Fruit fly (Drosophila melanogaster) whole organism, embryonic: Measurements from ENCODE around the gene CG6236.
A peak's percentile ranks its signal among the peaks of the same experiment; 100 is the strongest.

Experiments used
- Antp ChIP-seq: fragments of 200-800 bp; sonication (Bioruptor generic); optimal IDR thresholded peaks from 3 replicates; lab custom pipeline; 2016; ENCODE audit warnings: missing biosample characterization, missing genetic modification characterization
- Atf-2 ChIP-seq: fragments of 200-800 bp; sonication (Bioruptor generic); optimal IDR thresholded peaks from 2 replicates; lab custom pipeline; 2016; ENCODE audit warnings: missing biosample characterization, missing genetic modification characterization
- Atf3 ChIP-seq: fragments of 200-800 bp; sonication (Bioruptor generic); optimal IDR thresholded peaks from 3 replicates; lab custom pipeline; 2016; ENCODE audit warnings: missing biosample characterization, missing genetic modification characterization
- BEAF-32 ChIP-seq: fragments of 200-800 bp; sonication (Bioruptor generic); optimal IDR thresholded peaks from 3 replicates; lab custom pipeline; 2017; ENCODE audit warnings: missing biosample characterization, missing genetic modification characterization, mild to moderate bottlenecking, moderate library complexity, missing genetic modification reagents
- Bteb2 ChIP-seq: fragments of 200-800 bp; sonication (Bioruptor generic); optimal IDR thresholded peaks from 2 replicates; lab custom pipeline; 2016; ENCODE audit warnings: missing biosample characterization, missing genetic modification characterization
- CG10209 ChIP-seq: fragments of 200-800 bp; sonication (Bioruptor generic); optimal IDR thresholded peaks from 3 replicates; lab custom pipeline; 2017; ENCODE audit warnings: missing biosample characterization, mild to moderate bottlenecking, missing genetic modification characterization, missing genetic modification reagents
- CG10321 ChIP-seq: fragments of 200-800 bp; sonication (Bioruptor generic); IDR thresholded peaks from 2 replicates; pipeline ENCODE4 v1.3.6; 2022; ENCODE audit warnings: missing biosample characterization, missing genetic modification characterization
- CG11504 ChIP-seq: fragments of 200-800 bp; sonication (Bioruptor generic); optimal IDR thresholded peaks from 3 replicates; lab custom pipeline; 2019; ENCODE audit warnings: missing biosample characterization, mild to moderate bottlenecking, missing genetic modification characterization, moderate library complexity
- CG13123 ChIP-seq: fragments of 200-800 bp; sonication (Bioruptor generic); optimal IDR thresholded peaks from 2 replicates; lab custom pipeline; 2016; ENCODE audit warnings: missing biosample characterization, missing genetic modification characterization
- CG13424 ChIP-seq: fragments of 200-800 bp; sonication (Bioruptor generic); optimal IDR thresholded peaks from 2 replicates; lab custom pipeline; 2019; ENCODE audit warnings: missing biosample characterization, mild to moderate bottlenecking, missing genetic modification characterization, moderate library complexity
- CG1529 ChIP-seq: fragments of 200-800 bp; sonication (Bioruptor generic); optimal IDR thresholded peaks from 3 replicates; lab custom pipeline; 2018; ENCODE audit warnings: missing biosample characterization, missing genetic modification characterization
- CG15514 ChIP-seq: fragments of 200-800 bp; sonication (Bioruptor generic); optimal IDR thresholded peaks from 3 replicates; lab custom pipeline; 2017; ENCODE audit warnings: missing biosample characterization, missing genetic modification characterization, mild to moderate bottlenecking, moderate library complexity, missing genetic modification reagents
- CG17829 ChIP-seq: fragments of 200-800 bp; optimal IDR thresholded peaks from 2 replicates; lab custom pipeline; 2019; ENCODE audit warnings: missing biosample characterization, mild to moderate bottlenecking, missing genetic modification characterization, moderate library complexity
- CG18599 ChIP-seq: fragments of 200-800 bp; sonication (Bioruptor generic); optimal IDR thresholded peaks from 3 replicates; lab custom pipeline; 2017; ENCODE audit warnings: missing biosample characterization, missing genetic modification characterization, mild to moderate bottlenecking, moderate library complexity, missing genetic modification reagents
- CG2129 ChIP-seq: fragments of 200-800 bp; sonication (Bioruptor generic); IDR thresholded peaks from 2 replicates; pipeline ENCODE4 v1.3.6; 2022; ENCODE audit warnings: missing biosample characterization, missing genetic modification characterization; ENCODE audit not compliant: partially characterized antibody
- CG2678 ChIP-seq: fragments of 200-800 bp; sonication (Bioruptor generic); optimal IDR thresholded peaks from 3 replicates; lab custom pipeline; 2019; ENCODE audit warnings: missing biosample characterization, mild to moderate bottlenecking, missing genetic modification characterization, moderate library complexity
- CG3407 ChIP-seq: fragments of 200-800 bp; sonication (Bioruptor generic); optimal IDR thresholded peaks from 2 replicates; lab custom pipeline; 2018; ENCODE audit warnings: missing biosample characterization, mild to moderate bottlenecking, missing genetic modification characterization
- CG42726 ChIP-seq: fragments of 200-800 bp; sonication (Bioruptor generic); IDR thresholded peaks from 2 replicates; pipeline ENCODE4 v1.3.6; 2022; ENCODE audit warnings: missing biosample characterization, missing genetic modification characterization; ENCODE audit not compliant: partially characterized antibody
- CG4424 ChIP-seq: fragments of 200-800 bp; sonication (Bioruptor generic); optimal IDR thresholded peaks from 3 replicates; lab custom pipeline; 2016; ENCODE audit warnings: missing biosample characterization, missing genetic modification characterization
- CG6683 ChIP-seq: fragments of 200-800 bp; sonication (Bioruptor generic); optimal IDR thresholded peaks from 2 replicates; lab custom pipeline; 2017; ENCODE audit warnings: missing biosample characterization, mild to moderate bottlenecking, missing genetic modification characterization, missing genetic modification reagents
- CG7786 ChIP-seq: fragments of 200-800 bp; sonication (Bioruptor generic); optimal IDR thresholded peaks from 2 replicates; lab custom pipeline; 2016; ENCODE audit warnings: missing biosample characterization, missing genetic modification characterization
- Dfd ChIP-seq, 2 experiments: fragments of >200 bp; optimal IDR thresholded peaks; 2 replicates each; lab custom pipeline; 2017; ENCODE audit warnings: missing biosample characterization in 2 of 2, missing genetic modification characterization in 2 of 2
- Elba2 ChIP-seq: fragments of 200-800 bp; sonication (Bioruptor generic); optimal IDR thresholded peaks from 3 replicates; lab custom pipeline; 2016; ENCODE audit warnings: missing biosample characterization, missing genetic modification characterization
- HLH54F ChIP-seq: fragments of 200-800 bp; sonication (Bioruptor generic); optimal IDR thresholded peaks from 3 replicates; lab custom pipeline; 2016; ENCODE audit warnings: missing biosample characterization, missing genetic modification characterization
- Oli ChIP-seq: fragments of 200-800 bp; sonication (Bioruptor generic); optimal IDR thresholded peaks from 2 replicates; lab custom pipeline; 2018; ENCODE audit warnings: missing biosample characterization, mild to moderate bottlenecking, missing genetic modification characterization, moderate library complexity
- Optix ChIP-seq: fragments of 200-800 bp; sonication (Bioruptor generic); IDR thresholded peaks from 3 replicates; pipeline ENCODE4 v1.3.6; 2022; ENCODE audit warnings: missing biosample characterization, missing genetic modification characterization
- Xbp1 ChIP-seq: fragments of 200-800 bp; sonication (Bioruptor generic); optimal IDR thresholded peaks from 3 replicates; lab custom pipeline; 2016; ENCODE audit warnings: missing biosample characterization, mild to moderate bottlenecking, missing genetic modification characterization
- abd-A ChIP-seq: fragments of 200-800 bp; sonication (Bioruptor generic); optimal IDR thresholded peaks from 3 replicates; lab custom pipeline; 2019; ENCODE audit warnings: missing biosample characterization, mild to moderate bottlenecking, missing genetic modification characterization, moderate library complexity
- br ChIP-seq: fragments of >200 bp; optimal IDR thresholded peaks from 2 replicates; lab custom pipeline; 2017
- bsh ChIP-seq, 2 experiments: fragments of 200-800 bp; sonication (Bioruptor generic); optimal IDR thresholded peaks; 2 replicates each; lab custom pipeline; 2017 to 2018; ENCODE audit warnings: mild to moderate bottlenecking in 2 of 2, missing biosample characterization in 2 of 2, missing genetic modification characterization in 2 of 2, moderate library complexity in 1 of 2
- cg ChIP-seq: fragments of 200-800 bp; sonication (Bioruptor generic); optimal IDR thresholded peaks from 3 replicates; lab custom pipeline; 2019; ENCODE audit warnings: missing biosample characterization, mild to moderate bottlenecking, missing genetic modification characterization, moderate library complexity
- disco-r ChIP-seq: fragments of 200-800 bp; sonication (Bioruptor generic); optimal IDR thresholded peaks from 2 replicates; lab custom pipeline; 2016; ENCODE audit warnings: missing biosample characterization, missing genetic modification characterization
- dpn ChIP-seq, 2 experiments: fragments of 200-800 bp; sonication (Bioruptor generic); optimal IDR thresholded peaks; 3 replicates each; lab custom pipeline; 2016; ENCODE audit warnings: missing biosample characterization in 2 of 2, missing genetic modification characterization in 2 of 2
- dysf ChIP-seq: fragments of 200-800 bp; sonication (Bioruptor generic); IDR thresholded peaks from 3 replicates; pipeline ENCODE4 v1.3.6; 2022; ENCODE audit warnings: missing biosample characterization, missing genetic modification characterization
- fd3F ChIP-seq: fragments of 200-800 bp; sonication (Bioruptor generic); optimal IDR thresholded peaks from 2 replicates; lab custom pipeline; 2018; ENCODE audit warnings: missing biosample characterization, mild to moderate bottlenecking, missing genetic modification characterization, moderate library complexity
- gcm ChIP-seq: fragments of 200-800 bp; sonication (Bioruptor generic); optimal IDR thresholded peaks from 2 replicates; lab custom pipeline; 2019; ENCODE audit warnings: missing biosample characterization, mild to moderate bottlenecking, missing genetic modification characterization, moderate library complexity
- grau ChIP-seq: fragments of 200-800 bp; optimal IDR thresholded peaks from 3 replicates; lab custom pipeline; 2019; ENCODE audit warnings: missing biosample characterization, mild to moderate bottlenecking, missing genetic modification characterization, moderate library complexity
- insv ChIP-seq, 2 experiments: fragments of 200-800 bp; sonication (Bioruptor generic); optimal IDR thresholded peaks; 3 replicates each; lab custom pipeline; 2016 to 2018; ENCODE audit warnings: missing biosample characterization in 2 of 2, missing genetic modification characterization in 2 of 2
- lab ChIP-seq: fragments of 200-800 bp; sonication (Bioruptor generic); optimal IDR thresholded peaks from 3 replicates; lab custom pipeline; 2017; ENCODE audit warnings: missing biosample characterization, missing genetic modification characterization, mild to moderate bottlenecking, moderate library complexity, missing genetic modification reagents
- nerfin-1 ChIP-seq: fragments of 200-800 bp; sonication (Bioruptor generic); optimal IDR thresholded peaks from 3 replicates; lab custom pipeline; 2019; ENCODE audit warnings: missing biosample characterization, mild to moderate bottlenecking, missing genetic modification characterization, moderate library complexity
- onecut ChIP-seq: fragments of 200-800 bp; sonication (Bioruptor generic); IDR thresholded peaks from 2 replicates; pipeline ENCODE4 v1.3.6; 2022; ENCODE audit warnings: missing biosample characterization, missing genetic modification characterization
- pho ChIP-seq: fragments of 200-800 bp; sonication (Bioruptor generic); optimal IDR thresholded peaks from 2 replicates; lab custom pipeline; 2016; ENCODE audit warnings: missing biosample characterization, missing genetic modification characterization
- pnt ChIP-seq: fragments of 200-800 bp; sonication (Bioruptor generic); optimal IDR thresholded peaks from 3 replicates; lab custom pipeline; 2016; ENCODE audit warnings: missing biosample characterization, missing genetic modification characterization
- prd ChIP-seq, 3 experiments: fragments of >200 bp in 2 of 3; fragments of 200-800 bp in 1 of 3; sonication (Bioruptor generic) in 1 of 3; optimal IDR thresholded peaks in 2 of 3; IDR thresholded peaks in 1 of 3; 2 replicates in 2 of 3; 3 replicates in 1 of 3; pipeline versions ENCODE4 v1.3.6 to Lab custom; 2017 to 2022; ENCODE audit warnings: missing biosample characterization in 1 of 3, missing genetic modification characterization in 1 of 3
- sqz ChIP-seq: fragments of 200-800 bp; sonication (Bioruptor generic); optimal IDR thresholded peaks from 3 replicates; lab custom pipeline; 2018; ENCODE audit warnings: missing biosample characterization, mild to moderate bottlenecking, missing genetic modification characterization
- tin ChIP-seq: fragments of 200-800 bp; sonication (Bioruptor generic); optimal IDR thresholded peaks from 3 replicates; lab custom pipeline; 2016; ENCODE audit warnings: missing biosample characterization, missing genetic modification characterization
- unpg ChIP-seq: fragments of 200-800 bp; sonication (Bioruptor generic); optimal IDR thresholded peaks from 3 replicates; lab custom pipeline; 2018; ENCODE audit warnings: missing biosample characterization, mild to moderate bottlenecking, missing genetic modification characterization, moderate library complexity
- zfh2 ChIP-seq: fragments of 200-800 bp; sonication (Bioruptor generic); optimal IDR thresholded peaks from 2 replicates; lab custom pipeline; 2016; ENCODE audit warnings: missing biosample characterization, missing genetic modification characterization

Gene CG6236

DNA sequence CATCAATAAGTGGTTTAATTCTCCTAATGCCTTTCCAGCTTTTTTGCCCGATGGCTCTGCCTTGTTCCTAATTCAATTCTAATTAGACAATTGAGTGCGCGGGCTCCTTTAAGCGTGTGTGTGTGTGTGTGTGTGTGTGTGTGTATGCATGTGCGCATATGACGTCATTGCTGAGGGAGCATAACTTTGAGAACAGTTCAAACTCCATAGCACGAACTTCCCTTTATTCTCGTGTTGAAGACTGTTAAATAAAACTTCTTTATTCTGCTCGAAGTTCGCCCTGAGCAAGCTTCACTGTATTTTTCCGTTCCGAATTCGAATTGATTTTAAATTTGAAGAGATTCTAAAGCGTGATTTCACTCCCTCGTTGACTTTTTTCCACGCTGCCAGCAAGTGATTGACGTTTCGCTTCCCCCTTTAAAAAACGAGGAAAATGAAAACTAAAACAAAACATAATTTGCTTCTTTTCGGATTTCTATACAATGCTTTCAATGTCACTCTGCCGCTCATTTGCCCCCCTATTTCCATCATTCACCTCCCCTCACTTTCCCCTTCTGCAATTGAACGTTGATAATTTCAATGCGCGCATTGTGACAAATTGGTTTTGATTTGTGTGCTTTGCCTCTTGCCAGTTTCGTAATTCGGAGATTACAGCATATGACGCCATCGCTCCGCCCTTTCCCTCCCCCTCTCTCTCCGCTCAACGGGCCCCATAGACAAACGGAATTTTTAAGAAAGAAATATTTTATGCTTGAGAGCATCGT is 35.6 kb downstream of the CG6236 start:
- TF ChIP-seq Dfd (GFP tag; optimal IDR thresholded peaks at IDR 0.05; lab: Kevin White, UChicago) (peak in 1 of 2 experiments; percentile 82), CG11504 (peak; percentile 32), lab (peak; percentile 45), br (lab: Kevin White, UChicago) (no peak), CG7786 (peak; percentile 35), CG10321 (no peak), onecut (GFP tag; lab: Robert Waterston, UW) (peak; percentile 42), bsh (GFP tag; optimal IDR thresholded peaks at IDR 0.05; lab: Kevin White, UChicago) (peak in 1 of 2 experiments; percentile 49), CG17829 (tag; lab: Kevin White, UChicago) (peak; percentile 9), CG42726 (GFP tag; lab: Robert Waterston, UW) (no peak), CG6683 (no peak), sqz (no peak), Atf-2 (GFP tag; lab: Kevin White, UChicago) (peak; percentile 48), Oli (peak; percentile 5), cg (GFP tag; lab: Kevin White, UChicago) (peak; percentile 61), CG13424 (peak; percentile 35), Atf3 (GFP tag; lab: Kevin White, UChicago) (peak; percentile 47), Elba2 (peak; percentile 29), prd (optimal IDR thresholded peaks at IDR 0.05; lab: Kevin White, UChicago) (no peak), prd (GFP tag; IDR thresholded peaks at IDR 0.05; lab: Robert Waterston, UW) (no peak), pnt (GFP tag; lab: Kevin White, UChicago) (peak; percentile 20), nerfin-1 (no peak), Bteb2 (GFP tag; lab: Kevin White, UChicago) (peak; percentile 4), gcm (GFP tag; lab: Kevin White, UChicago) (peak; percentile 2), pho (no peak), dysf (no peak), HLH54F (GFP tag; lab: Kevin White, UChicago) (peak; percentile 6), CG15514 (peak; percentile 41), CG2129 (GFP tag; lab: Robert Waterston, UW) (no peak), Xbp1 (peak; percentile 28), BEAF-32 (no peak), CG18599 (GFP tag; lab: Kevin White, UChicago) (peak; percentile 73), dpn (GFP tag; optimal IDR thresholded peaks at IDR 0.05; lab: Kevin White, UChicago) (peak; percentile 17 to 39), zfh2 (GFP tag; lab: Kevin White, UChicago) (peak; percentile 6), CG3407 (GFP tag; lab: Kevin White, UChicago) (no peak), disco-r (peak; percentile 49), insv (GFP tag; optimal IDR thresholded peaks at IDR 0.05; lab: Kevin White, UChicago) (peak in 1 of 2 experiments; percentile 82), CG4424 (GFP tag; lab: Kevin White, UChicago) (no peak), CG13123 (GFP tag; lab: Kevin White, UChicago) (no peak), Antp (GFP tag; lab: Kevin White, UChicago) (peak; percentile 11), tin (peak; percentile 16), CG10209 (GFP tag; lab: Kevin White, UChicago) (peak; percentile 8), CG1529 (GFP tag; lab: Kevin White, UChicago) (no peak), Optix (GFP tag; lab: Robert Waterston, UW) (no peak), grau (tag; lab: Kevin White, UChicago) (peak; percentile 95), unpg (peak; percentile 44), abd-A (tag; lab: Kevin White, UChicago) (peak; percentile 30), fd3F (GFP tag; lab: Kevin White, UChicago) (no peak), CG2678 (tag; lab: Kevin White, UChicago) (peak; percentile 43)
